Worm (Caenorhabditis elegans): ENCODE measurements around the gene tpp-2.

DNA sequence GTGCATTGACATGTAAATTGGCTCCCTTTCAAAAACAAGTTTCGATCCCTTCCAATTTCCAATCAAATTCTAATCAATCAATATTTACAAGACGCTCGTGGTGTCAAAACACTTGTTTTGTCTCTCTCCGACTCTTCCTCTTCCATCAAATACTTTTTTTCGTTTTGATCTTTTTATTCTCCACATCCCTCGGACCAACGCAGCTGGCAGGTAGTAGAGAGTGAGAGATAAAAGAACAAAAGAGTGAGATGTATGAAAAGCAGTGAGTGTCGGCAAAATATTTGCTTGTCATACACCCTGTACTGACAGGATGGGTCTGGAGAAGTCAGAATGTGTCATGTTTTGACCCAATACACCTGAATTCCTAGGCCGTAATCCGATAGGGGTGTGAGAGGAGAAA, 39.3 kb upstream of the tpp-2 start:
- TF ChIP-seq sea-1 (GFP tag; conservative IDR thresholded peaks at IDR 0.05) (no peak), hnd-1 (tag; optimal IDR thresholded peaks at IDR 0.05) (no peak), ama-1 (optimal IDR thresholded peaks at IDR 0.05) (no peak), flt-1 (GFP tag; IDR thresholded peaks at IDR 0.05) (no peak), F13C5.2 (tag; optimal IDR thresholded peaks at IDR 0.05) (no peak), B0310.2 (tag; optimal IDR thresholded peaks at IDR 0.05) (no peak), ceh-36 (tag; optimal IDR thresholded peaks at IDR 0.05) (no peak), tra-4 (tag; optimal IDR thresholded peaks at IDR 0.05) (no peak), hmbx-1 (tag; optimal IDR thresholded peaks at IDR 0.05) (no peak), scrt-1 (GFP tag; IDR thresholded peaks at IDR 0.05) (no peak), aly-1 (tag; optimal IDR thresholded peaks at IDR 0.05) (no peak)

All from whole organism, early embryonic.